Fruit fly (Drosophila melanogaster) whole organism: ENCODE results near the gene Rpp14b.

Experiments
- CG8478 ChIP-seq: fragments of >200 bp; optimal IDR thresholded peaks from 2 replicates; lab custom pipeline; 2018; ENCODE audit warnings: inconsistent platforms
- Dll ChIP-seq: fragments of >200 bp; optimal IDR thresholded peaks from 2 replicates; lab custom pipeline; 2017
- EcR ChIP-seq, 2 experiments: fragments of >200 bp; optimal IDR thresholded peaks; 2 replicates each; lab custom pipeline; 2017; ENCODE audit warnings: missing biosample characterization in 2 of 2, missing genetic modification characterization in 2 of 2, missing genetic modification reagents in 2 of 2
- pan ChIP-seq: fragments of >200 bp; optimal IDR thresholded peaks from 2 replicates; lab custom pipeline; 2017
- psq ChIP-seq: fragments of >200 bp; optimal IDR thresholded peaks from 2 replicates; lab custom pipeline; 2017
- usp ChIP-seq: fragments of >200 bp; optimal IDR thresholded peaks from 2 replicates; lab custom pipeline; 2017; ENCODE audit warnings: missing biosample characterization, missing genetic modification characterization, mixed read lengths

The Rpp14b gene

DNA sequence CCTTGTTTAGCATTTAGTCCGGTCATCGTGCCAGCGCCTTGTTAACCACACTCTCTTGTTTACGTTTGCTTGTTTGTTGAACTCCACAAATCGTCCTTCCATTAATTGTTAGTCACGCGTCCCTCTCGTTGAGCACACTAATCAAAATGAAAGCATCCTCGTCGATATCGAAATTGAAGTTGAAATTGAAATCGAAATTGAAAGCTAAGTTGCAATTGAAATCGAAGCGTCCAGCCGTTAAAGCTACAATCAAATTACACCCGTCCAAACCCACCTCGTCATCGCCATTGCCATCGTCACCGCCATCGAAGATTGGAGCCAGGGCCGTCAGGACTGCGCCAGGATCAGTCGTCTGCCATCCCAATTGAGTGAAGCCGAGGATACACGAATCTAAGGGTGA lies 32.3 kb upstream of the Rpp14b start:
- no peak for TF ChIP-seq pan (lab: Kevin White, UChicago)
- TF ChIP-seq CG8478: no peak
- TF ChIP-seq EcR (GFP tag; optimal IDR thresholded peaks at IDR 0.05; lab: Kevin White, UChicago): no peak
- TF ChIP-seq Dll (lab: Kevin White, UChicago): no peak
- no peak for TF ChIP-seq psq
- no peak for TF ChIP-seq usp

DNA sequence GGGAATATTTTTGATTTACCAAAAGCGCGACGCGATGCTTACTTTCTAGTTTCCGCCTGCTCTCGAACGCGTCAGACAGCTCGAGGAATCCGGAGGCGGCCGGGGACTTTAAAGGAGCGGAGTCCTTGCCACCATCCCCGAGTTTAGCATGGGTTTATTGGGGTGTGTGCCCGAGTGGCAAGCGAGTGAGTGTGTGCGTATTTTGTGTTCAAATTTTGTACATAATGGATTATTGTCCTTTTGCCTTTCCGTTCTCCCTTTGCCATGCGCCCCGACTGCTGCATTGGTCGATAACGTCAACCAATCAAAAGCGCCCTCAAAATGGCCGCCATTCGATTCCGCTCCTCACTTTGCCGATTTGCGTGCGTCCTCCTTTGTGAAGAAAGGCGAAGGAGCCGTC lies 25.7 kb upstream of the Rpp14b start:
- no peak for TF ChIP-seq EcR (GFP tag; optimal IDR thresholded peaks at IDR 0.05; lab: Kevin White, UChicago)
- no peak for TF ChIP-seq Dll (lab: Kevin White, UChicago)
- no peak for TF ChIP-seq usp
- no peak for TF ChIP-seq CG8478
- no peak for TF ChIP-seq pan (lab: Kevin White, UChicago)
- no peak for TF ChIP-seq psq

DNA sequence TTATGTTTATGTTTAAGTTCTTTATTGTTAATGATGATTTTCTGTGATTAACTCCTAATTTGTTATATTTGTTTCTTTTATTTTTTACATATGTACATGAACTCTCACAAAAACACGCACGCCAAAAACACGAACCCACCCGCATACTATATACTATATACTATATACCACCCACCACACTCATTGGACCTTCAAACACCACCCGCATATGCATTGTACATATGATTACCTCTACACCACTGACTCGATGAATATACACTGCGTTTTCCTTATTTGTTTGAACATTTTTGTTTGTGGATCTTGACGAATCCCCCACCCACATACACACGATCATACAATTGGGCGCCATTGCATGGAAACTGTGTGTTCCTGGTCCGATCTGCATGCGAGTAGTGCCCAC lies 23.5 kb upstream of the Rpp14b start:
- no peak for TF ChIP-seq Dll (lab: Kevin White, UChicago)
- TF ChIP-seq EcR (GFP tag; optimal IDR thresholded peaks at IDR 0.05; lab: Kevin White, UChicago): no peak
- TF ChIP-seq pan (lab: Kevin White, UChicago): no peak
- TF ChIP-seq psq: no peak
- no peak for TF ChIP-seq CG8478
- TF ChIP-seq usp: no peak

DNA sequence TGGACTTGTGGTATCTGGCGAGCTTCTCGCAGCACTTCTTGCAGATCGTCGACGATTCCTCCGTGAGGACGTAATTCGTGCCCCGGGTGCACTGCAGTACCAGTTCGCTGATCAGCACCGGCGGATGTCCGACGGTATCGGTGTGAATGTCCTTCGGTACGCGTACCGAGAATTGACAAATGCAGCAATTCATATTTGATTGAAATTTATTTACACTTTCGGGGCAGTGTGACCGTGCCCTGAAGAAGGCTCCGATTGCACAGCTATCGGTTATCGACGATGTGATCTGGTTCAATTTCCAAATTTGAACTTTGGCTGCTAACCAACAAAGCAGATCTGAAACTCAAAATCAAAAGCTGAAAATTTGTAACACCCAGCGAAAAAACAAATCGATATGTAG lies 19.1 kb upstream of the Rpp14b start, which contains the start of gene ZIPIC:
Gene ZIPIC (minus strand): TSS at position 262 of the 400 bp plus-strand sequence.
- TF ChIP-seq Dll (lab: Kevin White, UChicago) (no peak), psq (no peak)

DNA sequence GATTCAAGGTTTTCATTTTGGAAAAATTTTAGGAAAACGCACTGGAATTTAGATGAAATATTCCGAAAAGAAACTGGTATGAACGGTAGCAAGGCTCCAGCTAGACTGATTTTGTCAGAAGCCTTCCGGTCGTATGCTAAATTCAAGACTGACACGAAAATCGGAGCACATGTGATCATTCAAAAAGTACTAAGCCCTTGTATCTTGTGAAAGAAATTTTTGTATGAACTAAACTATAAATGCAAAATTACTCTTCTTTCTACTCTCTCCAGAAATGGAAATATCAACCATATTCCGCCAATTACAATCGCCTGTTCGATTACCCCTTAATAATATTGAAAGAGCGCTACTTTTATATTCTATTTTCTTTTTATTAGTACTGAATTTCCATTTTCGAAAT lies 18.1 kb upstream of the Rpp14b start, which contains the start of gene ocn:
Gene ocn (minus strand): TSS at position 101 of the 400 bp plus-strand sequence.
- TF ChIP-seq pan (lab: Kevin White, UChicago) (no peak), EcR (GFP tag; optimal IDR thresholded peaks at IDR 0.05; lab: Kevin White, UChicago) (no peak), psq (no peak), CG8478 (no peak), usp (no peak), Dll (lab: Kevin White, UChicago) (no peak)

DNA sequence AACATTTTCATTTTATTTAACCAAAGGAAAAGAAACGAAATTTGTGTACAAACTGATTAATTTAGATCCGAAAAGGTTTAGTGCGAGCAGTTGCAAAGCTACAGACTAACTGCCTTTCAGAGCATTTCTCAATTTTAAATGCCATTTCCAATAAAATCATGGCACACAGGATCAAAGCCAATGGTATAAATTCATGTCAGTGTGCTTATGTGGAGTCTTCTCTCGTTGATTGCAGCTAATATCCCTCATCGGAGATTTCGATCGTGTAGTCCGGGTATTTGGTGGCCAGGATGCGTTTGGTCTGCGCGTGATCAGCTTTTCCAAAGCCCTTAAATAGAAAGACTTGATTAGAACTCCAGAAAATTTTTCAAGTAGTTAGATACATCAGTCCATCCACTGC lies 17.1 kb upstream of the Rpp14b start, which contains the start of gene janB:
Gene janB (minus strand): TSS at position 101 of the 400 bp plus-strand sequence.
- TF ChIP-seq psq (no peak), EcR (GFP tag; optimal IDR thresholded peaks at IDR 0.05; lab: Kevin White, UChicago) (no peak), pan (lab: Kevin White, UChicago) (no peak), CG8478 (no peak), usp (no peak), Dll (lab: Kevin White, UChicago) (no peak)

DNA sequence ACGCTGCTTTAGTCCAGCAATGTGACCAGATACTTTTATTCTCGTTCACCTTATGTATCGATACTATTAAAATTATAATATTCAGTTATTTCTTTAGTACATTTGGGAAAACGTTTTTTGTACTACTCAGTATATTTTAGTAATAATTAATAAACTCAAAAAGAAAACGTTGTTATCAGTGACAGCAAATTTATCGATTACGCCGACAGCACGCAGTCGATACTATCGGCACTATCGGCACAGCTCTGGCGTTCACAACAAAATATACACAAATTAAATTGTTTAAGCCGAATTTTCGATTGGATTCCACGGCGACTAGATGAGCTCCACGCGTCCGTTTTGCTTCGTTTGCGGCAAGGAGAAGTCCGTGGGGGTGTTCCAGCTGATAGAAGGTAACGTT lies 16.3 kb upstream of the Rpp14b start, which contains the start of the genes janA, Sry-alpha and Sry-beta:
Gene janA (minus strand): TSS at position 40 of the 400 bp plus-strand sequence.
Gene Sry-alpha (plus strand): TSS at position 226 of the 400 bp plus-strand sequence.
Gene Sry-beta (plus strand): TSS at position 226 of the 400 bp plus-strand sequence.
- no peak for TF ChIP-seq psq
- no peak for TF ChIP-seq CG8478
- TF ChIP-seq usp: no peak
- no peak for TF ChIP-seq EcR (GFP tag; optimal IDR thresholded peaks at IDR 0.05; lab: Kevin White, UChicago)
- no peak for TF ChIP-seq pan (lab: Kevin White, UChicago)
- no peak for TF ChIP-seq Dll (lab: Kevin White, UChicago)

DNA sequence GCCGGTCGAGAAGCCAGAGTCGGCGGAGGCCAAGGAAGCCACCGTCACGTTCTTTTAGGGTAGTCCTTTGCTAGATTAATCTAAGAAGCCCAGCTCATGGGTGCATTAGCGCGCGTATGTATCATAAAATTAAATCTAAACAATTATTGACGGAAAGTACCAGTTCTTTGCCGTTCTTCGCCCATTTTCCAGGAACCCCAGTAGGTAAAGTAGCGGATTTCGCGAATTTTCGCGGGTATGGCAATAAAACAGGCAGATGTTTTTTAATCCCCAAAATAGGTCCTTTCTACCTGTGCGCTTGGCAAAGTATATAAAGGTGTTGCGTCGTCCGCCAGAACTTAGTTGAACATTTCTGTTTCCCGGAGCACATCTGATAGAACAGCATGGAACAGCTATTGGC lies 14.9 kb upstream of the Rpp14b start:
- no peak for TF ChIP-seq psq
- TF ChIP-seq pan (lab: Kevin White, UChicago): no peak
- TF ChIP-seq Dll (lab: Kevin White, UChicago): no peak
- TF ChIP-seq EcR (GFP tag; optimal IDR thresholded peaks at IDR 0.05; lab: Kevin White, UChicago): no peak

DNA sequence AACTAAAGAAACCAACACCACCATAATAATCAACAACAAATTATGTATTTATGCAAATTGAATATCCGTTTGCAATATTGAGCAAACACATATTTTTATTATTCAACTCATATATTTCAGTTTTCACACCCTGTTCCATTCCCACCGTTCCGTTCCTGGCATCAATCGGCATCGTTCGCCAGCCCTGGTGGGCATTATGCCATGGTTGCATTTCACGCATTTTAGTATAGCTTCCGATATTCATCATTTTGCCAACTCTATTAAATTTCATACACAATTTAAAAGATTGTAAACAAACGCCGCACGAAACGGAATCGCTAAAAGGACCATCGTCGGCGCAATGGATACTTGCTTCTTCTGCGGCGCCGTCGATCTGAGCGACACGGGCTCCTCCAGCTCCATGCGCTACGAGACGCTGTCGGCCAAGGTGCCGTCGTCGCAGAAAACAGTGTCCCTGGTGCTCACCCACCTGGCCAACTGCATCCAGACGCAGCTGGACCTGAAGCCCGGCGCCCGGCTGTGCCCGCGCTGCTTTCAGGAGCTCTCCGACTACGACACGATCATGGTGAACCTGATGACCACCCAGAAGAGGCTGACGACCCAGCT lies 12.5 kb upstream of the Rpp14b start, which contains the start of gene Sry-delta:
Gene Sry-delta (plus strand): TSS at position 203 of the 606 bp plus-strand sequence.
- no peak for TF ChIP-seq usp
- no peak for TF ChIP-seq pan (lab: Kevin White, UChicago)
- TF ChIP-seq Dll (lab: Kevin White, UChicago): no peak
- TF ChIP-seq CG8478: no peak
- no peak for TF ChIP-seq psq
- TF ChIP-seq EcR (GFP tag; optimal IDR thresholded peaks at IDR 0.05; lab: Kevin White, UChicago): no peak

DNA sequence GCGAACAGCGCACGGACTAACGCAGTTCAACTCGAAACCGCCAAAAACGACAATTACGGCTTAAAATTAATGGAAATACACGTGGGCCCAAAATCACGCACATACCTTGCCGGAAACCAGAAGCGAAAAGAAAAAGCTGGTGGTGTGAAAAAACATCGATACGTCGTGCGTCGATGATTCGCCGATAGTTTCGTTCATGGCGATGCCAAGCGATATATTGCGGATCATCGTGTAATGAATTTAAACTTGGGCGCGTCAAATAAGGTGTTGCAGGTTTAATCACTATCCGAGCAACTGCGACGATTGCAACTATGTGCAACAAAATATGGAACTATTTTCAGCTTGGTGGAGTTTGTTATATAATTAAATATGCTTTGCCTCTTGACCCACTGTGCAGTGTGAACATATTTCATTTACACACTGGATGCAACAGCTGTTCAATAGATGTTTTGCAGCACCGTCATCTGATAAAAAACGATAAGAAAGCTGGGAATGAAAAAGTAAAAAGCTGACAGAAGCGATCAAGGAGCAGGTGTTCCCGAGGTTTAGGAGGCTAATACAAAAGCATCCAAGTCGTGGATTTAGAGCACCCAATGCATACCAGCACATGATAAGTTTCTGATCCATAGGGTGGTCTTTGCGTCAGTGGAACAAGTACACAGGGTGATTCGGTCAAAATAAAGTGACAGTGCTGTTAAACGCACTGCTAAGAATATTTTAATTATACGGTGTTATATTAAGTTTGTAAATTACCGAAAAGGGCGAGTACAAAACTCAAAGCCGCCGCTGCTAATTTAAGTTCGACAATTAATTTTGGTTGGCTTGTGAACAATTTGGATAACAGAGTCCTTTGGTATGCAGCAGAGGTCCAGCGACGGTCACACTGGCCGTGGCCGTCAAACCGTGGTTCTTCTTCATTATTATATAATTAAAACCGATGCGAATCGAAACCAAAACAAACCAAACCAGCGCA lies 9.4 kb upstream of the Rpp14b start, which contains the start of the genes RpL32 and CG7943:
Gene RpL32 (minus strand): TSS at position 133 of the 973 bp plus-strand sequence.
Gene CG7943 (plus strand): TSS at position 442 of the 973 bp plus-strand sequence.
- TF ChIP-seq pan (lab: Kevin White, UChicago) (no peak), Dll (lab: Kevin White, UChicago) (no peak), usp (no peak), EcR (GFP tag; optimal IDR thresholded peaks at IDR 0.05; lab: Kevin White, UChicago) (no peak), psq (no peak), CG8478 (no peak)

DNA sequence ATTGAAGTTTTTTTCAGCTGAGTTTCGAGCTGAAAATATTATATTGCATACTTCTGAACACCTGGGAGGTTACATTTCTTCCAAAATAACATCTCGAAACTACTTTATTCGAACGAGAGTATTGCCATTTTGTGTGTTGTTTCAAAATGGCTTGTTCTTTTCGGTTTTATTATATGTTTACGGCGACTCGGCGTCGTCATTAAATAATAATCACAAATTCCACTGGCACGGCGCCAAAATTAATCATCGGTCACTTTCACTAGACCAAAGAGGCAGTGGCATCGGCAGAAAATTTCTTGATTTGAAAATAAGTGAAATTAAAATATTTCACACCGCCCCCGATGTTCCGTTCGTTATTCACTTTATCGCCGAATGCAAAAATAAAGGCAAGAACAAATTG lies 5.3 kb upstream of the Rpp14b start:
- TF ChIP-seq pan (lab: Kevin White, UChicago): no peak
- no peak for TF ChIP-seq EcR (GFP tag; optimal IDR thresholded peaks at IDR 0.05; lab: Kevin White, UChicago)
- TF ChIP-seq Dll (lab: Kevin White, UChicago): no peak
- TF ChIP-seq CG8478: no peak
- TF ChIP-seq psq: no peak
- no peak for TF ChIP-seq usp

DNA sequence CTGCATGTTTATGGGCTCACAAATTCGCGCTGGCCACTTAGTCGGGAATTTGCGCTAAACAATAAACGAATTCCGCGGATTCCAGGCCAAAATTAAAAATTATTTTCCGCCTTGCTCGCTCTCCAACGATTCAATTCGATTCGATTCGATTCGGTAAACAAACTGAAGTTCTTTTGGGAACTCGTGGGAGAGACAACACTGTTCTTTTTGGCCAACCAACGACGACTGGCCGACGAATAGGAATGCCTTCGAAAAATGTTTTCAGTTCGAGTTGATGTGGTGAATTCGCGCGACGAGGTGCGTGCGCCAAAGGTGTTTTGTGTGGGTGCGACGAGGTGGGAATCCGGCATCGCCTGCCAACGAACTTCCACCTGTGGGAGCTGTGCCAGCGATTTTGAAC lies 3.8 kb upstream of the Rpp14b start, which contains the start of gene CG15528:
Gene CG15528 (minus strand): TSS at position 180 of the 400 bp plus-strand sequence.
- TF ChIP-seq CG8478 (no peak), usp (no peak)
